Fruit fly (Drosophila melanogaster) whole organism: ENCODE measurements around the gene CG4577.

Source experiments
- CG8478 ChIP-seq: fragments of >200 bp; optimal IDR thresholded peaks from 2 replicates; lab custom pipeline; 2018; ENCODE audit warnings: inconsistent platforms
- Dll ChIP-seq: fragments of >200 bp; optimal IDR thresholded peaks from 2 replicates; lab custom pipeline; 2017
- EcR ChIP-seq, 2 experiments: fragments of >200 bp; optimal IDR thresholded peaks; 2 replicates each; lab custom pipeline; 2017; ENCODE audit warnings: missing biosample characterization in 2 of 2, missing genetic modification characterization in 2 of 2, missing genetic modification reagents in 2 of 2
- pan ChIP-seq: fragments of >200 bp; optimal IDR thresholded peaks from 2 replicates; lab custom pipeline; 2017
- psq ChIP-seq: fragments of >200 bp; optimal IDR thresholded peaks from 2 replicates; lab custom pipeline; 2017
- usp ChIP-seq: fragments of >200 bp; optimal IDR thresholded peaks from 2 replicates; lab custom pipeline; 2017; ENCODE audit warnings: missing biosample characterization, missing genetic modification characterization, mixed read lengths

The CG4577 gene

DNA sequence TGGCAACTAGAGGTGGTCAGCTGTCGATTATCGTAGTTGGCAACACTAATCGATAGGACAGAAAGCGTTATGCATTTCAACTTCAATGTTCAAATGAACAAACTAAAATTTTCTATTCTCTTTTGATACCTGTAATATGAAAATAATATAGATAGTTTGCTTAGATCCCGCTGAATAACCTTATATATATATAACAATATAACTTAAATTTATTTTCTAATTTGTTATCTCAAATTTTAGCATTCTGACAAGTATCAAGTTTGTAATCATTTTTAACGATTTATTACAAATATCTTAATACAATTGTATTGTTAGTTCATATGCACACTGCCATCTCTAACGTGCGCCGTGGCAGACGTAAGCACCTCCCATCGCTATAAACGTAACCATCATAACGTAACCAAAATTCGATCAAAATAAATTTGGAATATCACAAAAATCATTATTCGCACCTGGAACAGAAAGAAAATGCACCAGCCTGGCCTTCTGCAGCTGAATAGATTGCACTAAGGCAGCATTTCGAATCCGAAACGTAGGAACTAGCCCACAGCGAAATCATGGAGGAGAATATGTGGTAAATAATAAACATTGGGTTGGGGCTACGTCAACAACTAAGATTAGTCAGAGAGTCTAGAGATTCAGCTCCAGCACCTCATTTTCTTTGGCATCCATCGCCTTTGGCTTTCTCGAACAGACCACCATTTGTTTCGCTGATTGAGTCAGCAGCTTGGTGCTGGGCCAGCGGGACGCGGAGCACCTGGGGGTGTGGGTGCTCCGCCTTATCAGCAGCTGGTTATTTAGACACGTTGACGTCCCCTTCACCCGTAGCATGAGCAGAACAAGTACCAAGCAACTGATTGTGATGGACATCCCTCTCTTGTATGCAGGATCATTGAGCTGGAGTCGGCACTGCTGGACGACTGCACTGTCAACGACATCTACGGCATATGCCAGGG is 5.3 kb upstream of the CG4577 start, which contains the start of the genes Pino and TBC1D23:
TSS of gene Pino (minus strand) at position 22 of the 956 bp plus-strand sequence.
TSS of gene TBC1D23 (plus strand) at position 385 of the 956 bp plus-strand sequence.
- TF ChIP-seq pan (lab: Kevin White, UChicago): no peak
- TF ChIP-seq usp (GFP tag; lab: Kevin White, UChicago): no peak
- TF ChIP-seq psq (lab: Kevin White, UChicago): no peak
- TF ChIP-seq EcR (GFP tag; optimal IDR thresholded peaks at IDR 0.05; lab: Kevin White, UChicago): no peak
- no peak for TF ChIP-seq CG8478 (lab: Kevin White, UChicago)
- no peak for TF ChIP-seq Dll

DNA sequence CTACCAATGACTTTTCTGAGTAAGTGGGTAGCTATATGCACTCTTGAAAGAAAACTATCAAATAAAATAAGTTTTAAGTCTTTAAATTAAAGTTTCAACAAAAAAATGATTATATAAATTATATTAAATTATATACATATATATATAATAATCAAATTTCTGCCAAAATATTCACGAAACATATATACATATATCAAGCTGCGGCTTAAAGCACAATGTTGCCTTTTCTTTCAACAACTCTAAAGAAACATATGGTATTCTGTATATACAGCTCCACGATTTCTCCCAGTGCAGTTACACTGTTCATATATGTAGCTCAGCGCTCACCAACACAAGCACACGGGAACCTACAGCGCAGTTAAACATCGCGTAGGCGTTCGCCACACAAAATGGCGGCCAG is 1.0 kb downstream of the CG4577 start:
- no peak for TF ChIP-seq psq (lab: Kevin White, UChicago)
- TF ChIP-seq CG8478 (lab: Kevin White, UChicago): no peak
- TF ChIP-seq pan (lab: Kevin White, UChicago): no peak
- no peak for TF ChIP-seq usp (GFP tag; lab: Kevin White, UChicago)
- no peak for TF ChIP-seq Dll
- TF ChIP-seq EcR (GFP tag; optimal IDR thresholded peaks at IDR 0.05; lab: Kevin White, UChicago): no peak

dm6 chr2L:1136993-1137392 is 2.5 kb downstream of the CG4577 start:
- TF ChIP-seq EcR (GFP tag; optimal IDR thresholded peaks at IDR 0.05; lab: Kevin White, UChicago) (no peak), CG8478 (lab: Kevin White, UChicago) (no peak), psq (lab: Kevin White, UChicago) (no peak), pan (lab: Kevin White, UChicago) (no peak)

DNA sequence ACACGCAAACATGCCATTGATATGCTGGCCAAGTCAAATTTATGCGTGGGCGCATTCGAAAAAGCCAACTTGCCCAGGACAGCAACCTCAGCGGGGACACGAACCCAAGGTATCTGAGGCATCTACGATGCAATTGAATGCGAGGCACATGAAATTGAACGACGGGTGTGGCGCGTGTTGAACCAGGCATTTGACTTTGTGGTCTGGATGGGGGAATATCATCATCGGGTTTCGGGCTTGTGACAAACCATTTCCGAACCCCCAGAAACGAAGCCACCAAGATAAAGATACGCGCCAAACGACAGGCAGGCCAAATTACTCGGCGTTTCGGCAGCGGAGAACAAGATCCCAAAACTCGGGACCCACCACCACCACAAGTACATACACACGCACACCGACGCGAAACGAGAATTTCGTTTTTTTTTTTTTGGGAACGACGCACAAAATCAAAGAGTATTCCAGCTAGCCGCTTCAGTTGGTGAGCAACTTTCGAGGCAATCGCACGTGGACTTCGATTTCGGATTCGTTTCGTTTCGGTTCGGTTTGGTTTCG is 8.3 kb downstream of the CG4577 start, which contains the start of gene MFS3:
TSS of gene MFS3 (plus strand) at position 472 of the 552 bp plus-strand sequence.
- TF ChIP-seq pan (lab: Kevin White, UChicago): no peak
- TF ChIP-seq Dll: peak; percentile 18

DNA sequence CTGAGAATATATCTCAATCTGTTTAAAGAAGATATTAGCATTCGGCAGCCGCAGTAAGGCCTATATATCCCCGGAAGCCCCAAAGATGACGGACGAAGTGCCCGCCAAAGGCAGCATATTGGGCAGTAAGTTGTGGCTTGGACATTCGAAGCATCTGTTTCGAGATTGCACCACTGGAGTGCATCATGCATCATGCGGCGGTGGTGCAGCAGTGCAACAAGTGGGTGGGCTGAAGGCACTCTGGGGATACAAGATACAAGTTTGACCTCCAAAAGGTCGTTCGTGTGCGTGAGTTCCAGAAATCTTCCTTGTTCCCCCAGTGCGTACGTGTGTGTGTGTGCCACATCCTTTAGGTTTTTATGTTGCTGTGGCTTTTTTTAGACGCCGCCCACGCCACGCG is 8.8 kb downstream of the CG4577 start:
- TF ChIP-seq Dll (no peak), usp (GFP tag; lab: Kevin White, UChicago) (no peak), EcR (GFP tag; optimal IDR thresholded peaks at IDR 0.05; lab: Kevin White, UChicago) (no peak), psq (lab: Kevin White, UChicago) (no peak), pan (lab: Kevin White, UChicago) (no peak), CG8478 (lab: Kevin White, UChicago) (no peak)

dm6 chr2L:1144371-1145360 is 10.2 kb downstream of the CG4577 start:
- peak; percentile 75 for TF ChIP-seq pan (lab: Kevin White, UChicago)
- TF ChIP-seq CG8478 (lab: Kevin White, UChicago): no peak

- no peak for TF ChIP-seq Dll
- TF ChIP-seq usp (GFP tag; lab: Kevin White, UChicago): no peak
- no peak for TF ChIP-seq EcR (GFP tag; optimal IDR thresholded peaks at IDR 0.05; lab: Kevin White, UChicago)
- TF ChIP-seq psq (lab: Kevin White, UChicago): no peak
- no peak for TF ChIP-seq pan (lab: Kevin White, UChicago)
- no peak for TF ChIP-seq CG8478 (lab: Kevin White, UChicago)
Measured at dm6 chr2L:1147656-1148055, 13.2 kb downstream of the CG4577 start.

DNA sequence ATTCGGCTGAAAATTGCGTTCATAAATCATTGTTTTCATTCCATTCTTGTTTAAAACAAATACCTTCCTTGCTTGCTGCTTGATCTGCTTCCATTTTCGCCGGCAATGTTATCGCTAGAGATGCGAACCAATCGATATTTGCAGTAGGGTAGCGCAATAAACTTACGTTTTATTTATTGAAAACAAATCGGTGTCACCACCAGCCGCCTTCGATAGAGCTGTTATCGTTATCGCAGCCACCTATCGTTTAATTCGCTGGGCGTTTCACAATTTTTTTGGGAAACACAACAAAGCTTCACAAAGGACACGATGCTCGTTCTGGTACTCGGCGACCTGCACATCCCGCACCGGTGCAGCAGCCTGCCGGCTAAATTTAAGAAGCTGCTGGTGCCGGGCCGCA is 16.1 kb downstream of the CG4577 start, which contains the start of the genes Tfb4 and Vps29:
TSS of gene Tfb4 (minus strand) at position 124 of the 400 bp plus-strand sequence.
TSS of gene Vps29 (plus strand) at position 213 of the 400 bp plus-strand sequence.
- no peak for TF ChIP-seq CG8478 (lab: Kevin White, UChicago)
- no peak for TF ChIP-seq usp (GFP tag; lab: Kevin White, UChicago)
- TF ChIP-seq pan (lab: Kevin White, UChicago): no peak
- no peak for TF ChIP-seq Dll
- no peak for TF ChIP-seq psq (lab: Kevin White, UChicago)
- TF ChIP-seq EcR (GFP tag; optimal IDR thresholded peaks at IDR 0.05; lab: Kevin White, UChicago): no peak

DNA sequence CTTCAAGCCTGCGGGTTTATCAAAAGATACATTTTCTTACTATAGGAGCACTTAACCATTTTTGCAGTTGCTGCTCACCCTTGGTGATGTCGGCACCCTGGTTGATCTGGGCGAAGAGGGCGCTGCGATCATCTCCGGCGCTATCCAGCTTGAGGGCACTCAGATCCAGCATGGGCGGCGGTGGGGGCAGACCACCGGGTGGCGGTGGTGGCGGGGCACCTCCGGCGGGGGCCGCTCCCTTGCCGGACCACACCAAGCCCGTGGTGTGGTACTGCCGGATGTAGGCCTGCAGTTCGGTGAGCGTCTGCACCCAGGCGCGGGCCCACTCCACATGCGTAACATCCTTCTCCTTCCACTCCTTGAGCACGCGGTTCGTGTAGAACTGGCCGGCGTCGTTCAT is 18.2 kb downstream of the CG4577 start:
- no peak for TF ChIP-seq EcR (GFP tag; optimal IDR thresholded peaks at IDR 0.05; lab: Kevin White, UChicago)

dm6 chr2L:1156592-1157249 is 22.2 kb downstream of the CG4577 start:
- TF ChIP-seq CG8478 (lab: Kevin White, UChicago): no peak

- TF ChIP-seq psq (lab: Kevin White, UChicago) (no peak), usp (GFP tag; lab: Kevin White, UChicago) (no peak), pan (lab: Kevin White, UChicago) (no peak), EcR (GFP tag; optimal IDR thresholded peaks at IDR 0.05; lab: Kevin White, UChicago) (no peak), Dll (no peak), CG8478 (lab: Kevin White, UChicago) (no peak)
Measured at dm6 chr2L:1157357-1157678, 22.8 kb downstream of the CG4577 start.
